Worm (Caenorhabditis elegans) whole organism, late embryonic: Measurements from ENCODE around the gene Y73B6BL.44.

Experiments
- C38D4.7 ChIP-seq: fragments of 200-800 bp; sonication (Bioruptor generic); optimal IDR thresholded peaks from 2 replicates; lab custom pipeline; 2018; ENCODE audit warnings: mild to moderate bottlenecking, missing genetic modification characterization, moderate library complexity, missing compliant biosample characterization
- F13H6.1 ChIP-seq: sonication (generic microtip); optimal IDR thresholded peaks from 2 replicates; lab custom pipeline; 2016; ENCODE audit warnings: missing genetic modification characterization, missing compliant biosample characterization
- K02D7.2 ChIP-seq: sonication (generic microtip); optimal IDR thresholded peaks from 2 replicates; lab custom pipeline; 2017; ENCODE audit warnings: mild to moderate bottlenecking, missing genetic modification characterization, missing compliant biosample characterization
- K09A11.1 ChIP-seq: sonication (generic microtip); optimal IDR thresholded peaks from 2 replicates; lab custom pipeline; 2017; ENCODE audit warnings: antibody characterized with exemption, mild to moderate bottlenecking, missing genetic modification characterization, missing compliant biosample characterization; ENCODE audit not compliant: insufficient read depth
- Y22D7AL.16 ChIP-seq: sonication (generic microtip); optimal IDR thresholded peaks from 2 replicates; lab custom pipeline; 2016; ENCODE audit warnings: missing genetic modification characterization, missing compliant biosample characterization
- ahr-1 ChIP-seq: sonication (generic microtip); optimal IDR thresholded peaks from 2 replicates; lab custom pipeline; 2016; ENCODE audit warnings: missing genetic modification characterization, missing compliant biosample characterization
- ama-1 ChIP-seq: fragments of 150-350 bp; optimal IDR thresholded peaks from 2 replicates; lab custom pipeline; 2014
- ceh-14 ChIP-seq: sonication (generic microtip); optimal IDR thresholded peaks from 2 replicates; lab custom pipeline; 2016; ENCODE audit warnings: missing genotype, missing genetic modification characterization, missing compliant biosample characterization
- ceh-18 ChIP-seq: sonication (generic microtip); optimal IDR thresholded peaks from 2 replicates; lab custom pipeline; 2016; ENCODE audit warnings: missing genetic modification characterization, missing compliant biosample characterization
- ceh-2 ChIP-seq: sonication (generic microtip); optimal IDR thresholded peaks from 2 replicates; lab custom pipeline; 2016; ENCODE audit warnings: missing genotype, missing genetic modification characterization, missing compliant biosample characterization
- ceh-22 ChIP-seq: sonication (generic microtip); optimal IDR thresholded peaks from 2 replicates; lab custom pipeline; 2017; ENCODE audit warnings: missing biosample characterization, missing genetic modification characterization
- ceh-30 ChIP-seq: fragments of 150-350 bp; optimal IDR thresholded peaks from 2 replicates; lab custom pipeline; 2014; ENCODE audit warnings: missing biosample characterization, missing genetic modification characterization
- ceh-31 ChIP-seq: sonication (generic microtip); optimal IDR thresholded peaks from 2 replicates; lab custom pipeline; 2016; ENCODE audit warnings: missing genetic modification characterization, missing compliant biosample characterization
- ceh-34 ChIP-seq: sonication (generic microtip); optimal IDR thresholded peaks from 2 replicates; lab custom pipeline; 2016; ENCODE audit warnings: mild to moderate bottlenecking, missing genetic modification characterization, missing compliant biosample characterization
- ceh-45 ChIP-seq: fragments of 200-800 bp; sonication (Bioruptor generic); IDR thresholded peaks from 2 replicates; pipeline ENCODE4 v1.3.6; 2022; ENCODE audit warnings: missing genetic modification reagents, missing genetic modification characterization, missing compliant biosample characterization
- ceh-48 ChIP-seq: sonication (generic microtip); optimal IDR thresholded peaks from 2 replicates; lab custom pipeline; 2016; ENCODE audit warnings: missing genetic modification characterization, inconsistent platforms, missing compliant biosample characterization
- ceh-6 ChIP-seq: fragments of 200-800 bp; sonication (Bioruptor generic); optimal IDR thresholded peaks from 2 replicates; lab custom pipeline; 2018; ENCODE audit warnings: mild to moderate bottlenecking, missing genetic modification characterization, missing compliant biosample characterization
- ceh-9 ChIP-seq: sonication (generic microtip); optimal IDR thresholded peaks from 2 replicates; lab custom pipeline; 2016; ENCODE audit warnings: mild to moderate bottlenecking, missing genetic modification characterization, inconsistent platforms, missing compliant biosample characterization
- dmd-4 ChIP-seq: sonication (generic microtip); optimal IDR thresholded peaks from 2 replicates; lab custom pipeline; 2016; ENCODE audit warnings: borderline replicate concordance, missing genetic modification characterization, missing compliant biosample characterization
- dve-1 ChIP-seq: sonication (generic microtip); optimal IDR thresholded peaks from 2 replicates; lab custom pipeline; 2017; ENCODE audit warnings: antibody characterized with exemption, mild to moderate bottlenecking, missing genetic modification characterization, missing compliant biosample characterization
- fax-1 ChIP-seq: sonication (generic microtip); optimal IDR thresholded peaks from 2 replicates; lab custom pipeline; 2016; ENCODE audit warnings: missing genotype, missing genetic modification characterization, missing compliant biosample characterization
- gmeb-2 ChIP-seq: sonication (generic microtip); optimal IDR thresholded peaks from 2 replicates; lab custom pipeline; 2016; ENCODE audit warnings: missing genetic modification characterization, inconsistent platforms, missing compliant biosample characterization
- hlh-13 ChIP-seq: fragments of 200-800 bp; sonication (Bioruptor generic); optimal IDR thresholded peaks from 2 replicates; lab custom pipeline; 2018; ENCODE audit warnings: mild to moderate bottlenecking, missing genetic modification characterization, missing compliant biosample characterization
- hlh-15 ChIP-seq: sonication (generic microtip); optimal IDR thresholded peaks from 2 replicates; lab custom pipeline; 2016; ENCODE audit warnings: missing genetic modification characterization, missing compliant biosample characterization
- hlh-6 ChIP-seq: sonication (generic microtip); optimal IDR thresholded peaks from 2 replicates; lab custom pipeline; 2016; ENCODE audit warnings: missing genotype, missing genetic modification characterization, missing compliant biosample characterization
- hlh-8 ChIP-seq: sonication (generic microtip); optimal IDR thresholded peaks from 2 replicates; lab custom pipeline; 2016; ENCODE audit warnings: missing genotype, missing genetic modification characterization, missing compliant biosample characterization
- lin-11 ChIP-seq: fragments of 200-800 bp; sonication (Bioruptor generic); optimal IDR thresholded peaks from 2 replicates; lab custom pipeline; 2018; ENCODE audit warnings: mild to moderate bottlenecking, missing genetic modification characterization, missing compliant biosample characterization
- madf-2 ChIP-seq: sonication (generic microtip); optimal IDR thresholded peaks from 2 replicates; lab custom pipeline; 2017; ENCODE audit warnings: missing genetic modification characterization, missing compliant biosample characterization
- mec-3 ChIP-seq: sonication (generic microtip); optimal IDR thresholded peaks from 2 replicates; lab custom pipeline; 2016; ENCODE audit warnings: borderline replicate concordance, missing genetic modification characterization, missing compliant biosample characterization
- nfya-1 ChIP-seq: sonication (generic microtip); optimal IDR thresholded peaks from 2 replicates; lab custom pipeline; 2017; ENCODE audit warnings: missing genetic modification characterization, mild to moderate bottlenecking, missing compliant biosample characterization, antibody characterized with exemption, moderate library complexity
- nhr-11 ChIP-seq: fragments of 150-350 bp; optimal IDR thresholded peaks from 2 replicates; lab custom pipeline; 2014; ENCODE audit warnings: missing biosample characterization, missing genetic modification characterization
- nhr-232 ChIP-seq: sonication (generic microtip); optimal IDR thresholded peaks from 2 replicates; lab custom pipeline; 2016; ENCODE audit warnings: missing genetic modification characterization, missing compliant biosample characterization
- npax-4 ChIP-seq: sonication (generic microtip); optimal IDR thresholded peaks from 2 replicates; lab custom pipeline; 2016; ENCODE audit warnings: missing genetic modification characterization, missing compliant biosample characterization
- odd-2 ChIP-seq: sonication (generic microtip); optimal IDR thresholded peaks from 2 replicates; lab custom pipeline; 2017; ENCODE audit warnings: antibody characterized with exemption, mild to moderate bottlenecking, missing genetic modification characterization, missing compliant biosample characterization
- pag-3 ChIP-seq: sonication (generic microtip); optimal IDR thresholded peaks from 2 replicates; lab custom pipeline; 2016; ENCODE audit warnings: missing compliant biosample characterization, missing genetic modification characterization, borderline replicate concordance
- pax-1 ChIP-seq: fragments of 150-350 bp; optimal IDR thresholded peaks from 2 replicates; lab custom pipeline; 2014; ENCODE audit warnings: missing biosample characterization, missing genetic modification characterization
- pha-2 ChIP-seq: sonication (generic microtip); optimal IDR thresholded peaks from 2 replicates; lab custom pipeline; 2017; ENCODE audit warnings: mild to moderate bottlenecking, missing genetic modification characterization, missing compliant biosample characterization
- pha-4 ChIP-seq: fragments of 150-350 bp; optimal IDR thresholded peaks from 2 replicates; lab custom pipeline; 2018; ENCODE audit warnings: missing biosample characterization, missing genetic modification reagents, missing genetic modification characterization
- pros-1 ChIP-seq: fragments of 150-350 bp; optimal IDR thresholded peaks from 2 replicates; lab custom pipeline; 2014; ENCODE audit warnings: missing biosample characterization, missing genetic modification reagents, missing genetic modification characterization
- ref-2 ChIP-seq: sonication (generic microtip); optimal IDR thresholded peaks from 2 replicates; lab custom pipeline; 2016; ENCODE audit warnings: missing genetic modification characterization, missing compliant biosample characterization
- sox-4 ChIP-seq: sonication (generic microtip); optimal IDR thresholded peaks from 2 replicates; lab custom pipeline; 2017; ENCODE audit warnings: mild to moderate bottlenecking, missing genetic modification characterization, inconsistent platforms, missing compliant biosample characterization
- syd-9 ChIP-seq: sonication (generic microtip); optimal IDR thresholded peaks from 2 replicates; lab custom pipeline; 2016; ENCODE audit warnings: mild to moderate bottlenecking, missing genetic modification characterization, moderate library complexity, missing compliant biosample characterization
- tbx-7 ChIP-seq: sonication (generic microtip); optimal IDR thresholded peaks from 2 replicates; lab custom pipeline; 2016; ENCODE audit warnings: missing genotype, missing genetic modification characterization, missing compliant biosample characterization
- ttx-3 ChIP-seq: sonication (generic microtip); optimal IDR thresholded peaks from 2 replicates; lab custom pipeline; 2016; ENCODE audit warnings: missing genetic modification reagents, missing genetic modification characterization, missing compliant biosample characterization
- unc-42 ChIP-seq: sonication (generic microtip); optimal IDR thresholded peaks from 2 replicates; lab custom pipeline; 2016; ENCODE audit warnings: missing genotype, missing genetic modification characterization, missing compliant biosample characterization
- unc-55 ChIP-seq: sonication (generic microtip); optimal IDR thresholded peaks from 2 replicates; lab custom pipeline; 2017; ENCODE audit warnings: missing biosample characterization, missing genetic modification reagents, missing genetic modification characterization
- unc-86 ChIP-seq: sonication (generic microtip); optimal IDR thresholded peaks from 2 replicates; lab custom pipeline; 2016; ENCODE audit warnings: missing genetic modification characterization, missing compliant biosample characterization
- ztf-16 ChIP-seq: sonication (generic microtip); optimal IDR thresholded peaks from 2 replicates; lab custom pipeline; 2017; ENCODE audit warnings: missing genetic modification characterization, missing compliant biosample characterization

Y73B6BL.44 gene

DNA sequence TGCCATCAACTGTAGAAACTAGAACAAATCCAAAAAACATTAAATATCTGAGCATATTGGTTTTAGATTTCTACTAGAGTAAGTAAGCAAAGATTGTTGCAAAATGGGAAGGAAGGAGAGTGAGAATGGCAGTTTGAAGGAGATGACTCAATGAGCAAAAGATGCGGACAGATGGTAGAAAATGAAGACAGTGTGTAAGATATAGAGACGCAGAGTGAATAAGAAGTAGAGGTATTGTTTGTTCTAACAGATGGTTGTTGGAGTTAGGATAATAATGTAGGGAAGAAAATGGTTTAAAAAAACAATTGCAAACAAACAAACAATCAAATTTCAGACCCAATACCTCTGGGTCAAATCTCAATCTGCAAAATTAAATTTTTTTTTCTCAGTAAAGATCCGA is 22.2 kb upstream of the Y73B6BL.44 start, which contains the start of gene tmed-13:
tmed-13 (minus strand) TSS at position 169 of the 400 bp plus-strand sequence.
- TF ChIP-seq mec-3 (tag; lab: Kevin White, UChicago) (no peak), K02D7.2 (tag; lab: Kevin White, UChicago) (no peak), Y22D7AL.16 (tag; lab: Kevin White, UChicago) (no peak), ceh-48 (tag; lab: Kevin White, UChicago) (no peak), ceh-9 (tag; lab: Kevin White, UChicago) (no peak), ceh-31 (tag; lab: Kevin White, UChicago) (no peak), ceh-6 (GFP tag; lab: Kevin White, UChicago) (no peak), hlh-13 (GFP tag; lab: Kevin White, UChicago) (no peak), madf-2 (no peak), lin-11 (tag; lab: Kevin White, UChicago) (no peak), sox-4 (tag; lab: Kevin White, UChicago) (no peak), hlh-6 (no peak), ceh-18 (tag; lab: Kevin White, UChicago) (no peak), unc-86 (tag; lab: Kevin White, UChicago) (no peak), dmd-4 (tag; lab: Kevin White, UChicago) (no peak), ceh-22 (no peak)

ce11 chrIV:6473140-6473539 is 20.3 kb upstream of the Y73B6BL.44 start, which contains the start of gene Y73B6BL.27:
Gene Y73B6BL.27 (minus strand): TSS chrIV:6473240.
- TF ChIP-seq K09A11.1 (tag; lab: Kevin White, UChicago) (no peak), nhr-232 (tag; lab: Kevin White, UChicago) (no peak), odd-2 (tag; lab: Kevin White, UChicago) (no peak), ceh-14 (tag; lab: Kevin White, UChicago) (no peak), ama-1 (lab: Kevin White, UChicago) (no peak), ref-2 (tag; lab: Kevin White, UChicago) (no peak), pha-4 (tag; lab: Kevin White, UChicago) (no peak), syd-9 (tag; lab: Kevin White, UChicago) (no peak), pax-1 (tag; lab: Kevin White, UChicago) (no peak), ceh-18 (tag; lab: Kevin White, UChicago) (no peak), nhr-11 (tag; lab: Kevin White, UChicago) (no peak), dve-1 (tag; lab: Kevin White, UChicago) (no peak), ceh-48 (tag; lab: Kevin White, UChicago) (no peak), tbx-7 (tag; lab: Kevin White, UChicago) (no peak), ceh-6 (GFP tag; lab: Kevin White, UChicago) (no peak), ceh-34 (no peak)

- TF ChIP-seq ceh-31 (tag; lab: Kevin White, UChicago) (peak; percentile 51), pha-2 (tag; lab: Kevin White, UChicago) (no peak), K09A11.1 (tag; lab: Kevin White, UChicago) (no peak), dmd-4 (tag; lab: Kevin White, UChicago) (no peak), pag-3 (tag; lab: Kevin White, UChicago) (no peak), ahr-1 (tag; lab: Kevin White, UChicago) (no peak), C38D4.7 (GFP tag; lab: Kevin White, UChicago) (no peak), odd-2 (tag; lab: Kevin White, UChicago) (no peak), ztf-16 (tag; lab: Kevin White, UChicago) (no peak), pros-1 (no peak), ceh-22 (no peak), pha-4 (tag; lab: Kevin White, UChicago) (no peak), hlh-15 (tag; lab: Kevin White, UChicago) (no peak), unc-55 (peak; percentile 91), gmeb-2 (tag; lab: Kevin White, UChicago) (no peak), nfya-1 (tag; lab: Kevin White, UChicago) (peak; percentile 68), ceh-14 (tag; lab: Kevin White, UChicago) (no peak), unc-86 (tag; lab: Kevin White, UChicago) (no peak), madf-2 (no peak), F13H6.1 (tag; lab: Kevin White, UChicago) (no peak), npax-4 (tag; lab: Kevin White, UChicago) (no peak), hlh-8 (tag; lab: Kevin White, UChicago) (no peak), ceh-45 (no peak), ttx-3 (no peak), ceh-48 (tag; lab: Kevin White, UChicago) (peak; percentile 66), unc-42 (tag; lab: Kevin White, UChicago) (peak; percentile 43), ceh-30 (tag; lab: Kevin White, UChicago) (no peak), nhr-11 (tag; lab: Kevin White, UChicago) (no peak), fax-1 (tag; lab: Kevin White, UChicago) (no peak), ceh-2 (no peak), syd-9 (tag; lab: Kevin White, UChicago) (no peak)
These were observed 18.6 kb upstream of the Y73B6BL.44 start for ce11 chrIV:6474751-6475150.
